Fruit fly (Drosophila melanogaster) whole organism, embryonic: Measurements from ENCODE around the gene CG7903.
A peak's percentile ranks its signal among the peaks of the same experiment; 100 is the strongest.

ENCODE experiments used
- BEAF-32 ChIP-seq: fragments of 200-800 bp; sonication (Bioruptor generic); optimal IDR thresholded peaks from 3 replicates; lab custom pipeline; 2017; ENCODE audit warnings: missing biosample characterization, missing genetic modification characterization, mild to moderate bottlenecking, moderate library complexity, missing genetic modification reagents
- CG10209 ChIP-seq: fragments of 200-800 bp; sonication (Bioruptor generic); optimal IDR thresholded peaks from 3 replicates; lab custom pipeline; 2017; ENCODE audit warnings: missing biosample characterization, mild to moderate bottlenecking, missing genetic modification characterization, missing genetic modification reagents
- CG10431 ChIP-seq: fragments of 200-800 bp; sonication (Bioruptor generic); optimal IDR thresholded peaks from 3 replicates; lab custom pipeline; 2018; ENCODE audit warnings: missing biosample characterization, mild to moderate bottlenecking, missing genetic modification characterization
- CG12071 ChIP-seq: fragments of 200-800 bp; sonication (Bioruptor generic); optimal IDR thresholded peaks from 3 replicates; lab custom pipeline; 2018; ENCODE audit warnings: missing biosample characterization, mild to moderate bottlenecking, missing genetic modification characterization
- CG13287 ChIP-seq: fragments of 200-800 bp; sonication (Bioruptor generic); IDR thresholded peaks from 2 replicates; pipeline ENCODE4 v1.3.6; 2022; ENCODE audit warnings: missing biosample characterization, missing genetic modification characterization; ENCODE audit not compliant: partially characterized antibody
- CG13424 ChIP-seq: fragments of 200-800 bp; sonication (Bioruptor generic); optimal IDR thresholded peaks from 2 replicates; lab custom pipeline; 2019; ENCODE audit warnings: missing biosample characterization, mild to moderate bottlenecking, missing genetic modification characterization, moderate library complexity
- CG14860 ChIP-seq: fragments of 200-800 bp; sonication (Bioruptor generic); IDR thresholded peaks from 3 replicates; pipeline ENCODE4 v1.3.6; 2022; ENCODE audit warnings: missing biosample characterization, missing genetic modification characterization; ENCODE audit not compliant: partially characterized antibody
- CG15514 ChIP-seq: fragments of 200-800 bp; sonication (Bioruptor generic); optimal IDR thresholded peaks from 3 replicates; lab custom pipeline; 2017; ENCODE audit warnings: missing biosample characterization, missing genetic modification characterization, mild to moderate bottlenecking, moderate library complexity, missing genetic modification reagents
- CG16813 ChIP-seq: fragments of 200-800 bp; sonication (Bioruptor generic); IDR thresholded peaks from 3 replicates; pipeline ENCODE4 v1.3.6; 2022; ENCODE audit warnings: missing biosample characterization, missing genetic modification characterization; ENCODE audit not compliant: partially characterized antibody
- CG17186 ChIP-seq: fragments of 200-800 bp; sonication (Bioruptor generic); optimal IDR thresholded peaks from 3 replicates; lab custom pipeline; 2017; ENCODE audit warnings: missing biosample characterization, missing genetic modification reagents, missing genetic modification characterization
- CG2116 ChIP-seq: fragments of 200-800 bp; sonication (Bioruptor generic); optimal IDR thresholded peaks from 3 replicates; lab custom pipeline; 2018; ENCODE audit warnings: missing biosample characterization, mild to moderate bottlenecking, missing genetic modification characterization
- CG34224 ChIP-seq: fragments of 200-800 bp; sonication (Bioruptor generic); IDR thresholded peaks from 3 replicates; pipeline ENCODE4 v1.3.6; 2022; ENCODE audit warnings: missing biosample characterization, missing genetic modification characterization; ENCODE audit not compliant: partially characterized antibody
- CG3847 ChIP-seq: fragments of 200-800 bp; sonication (Bioruptor generic); IDR thresholded peaks from 2 replicates; pipeline ENCODE4 v1.3.6; 2022; ENCODE audit warnings: missing biosample characterization, missing genetic modification characterization
- CG6683 ChIP-seq: fragments of 200-800 bp; sonication (Bioruptor generic); optimal IDR thresholded peaks from 2 replicates; lab custom pipeline; 2017; ENCODE audit warnings: missing biosample characterization, mild to moderate bottlenecking, missing genetic modification characterization, missing genetic modification reagents
- CG7963 ChIP-seq: fragments of 200-800 bp; sonication (Bioruptor generic); IDR thresholded peaks from 3 replicates; pipeline ENCODE4 v1.3.6; 2022; ENCODE audit warnings: missing biosample characterization, missing genetic modification characterization; ENCODE audit not compliant: partially characterized antibody
- CG9876 ChIP-seq: fragments of 200-800 bp; sonication (Bioruptor generic); optimal IDR thresholded peaks from 2 replicates; lab custom pipeline; 2016; ENCODE audit warnings: missing biosample characterization, missing genetic modification characterization
- CkIIα-i1 ChIP-seq: fragments of 200-800 bp; sonication (Bioruptor generic); IDR thresholded peaks from 2 replicates; pipeline ENCODE4 v1.3.6; 2022; ENCODE audit warnings: missing biosample characterization, missing genetic modification characterization
- Dll ChIP-seq: fragments of 200-800 bp; sonication (Bioruptor generic); IDR thresholded peaks from 4 replicates; pipeline ENCODE4 v1.3.6; 2022; ENCODE audit warnings: missing biosample characterization, missing genetic modification characterization; ENCODE audit not compliant: partially characterized antibody
- Dp ChIP-seq: fragments of 200-800 bp; sonication (Bioruptor generic); optimal IDR thresholded peaks from 2 replicates; lab custom pipeline; 2018; ENCODE audit warnings: missing biosample characterization, mild to moderate bottlenecking, missing genetic modification characterization, moderate library complexity
- Dref ChIP-seq: fragments of 200-800 bp; sonication (Bioruptor generic); IDR thresholded peaks from 2 replicates; pipeline ENCODE4 v1.3.6; 2022; ENCODE audit warnings: missing biosample characterization, missing genetic modification characterization
- E2f1 ChIP-seq: fragments of 200-800 bp; sonication (Bioruptor generic); IDR thresholded peaks from 2 replicates; pipeline ENCODE4 v1.3.6; 2022; ENCODE audit warnings: missing biosample characterization, missing genetic modification characterization
- E2f2 ChIP-seq: fragments of 200-800 bp; sonication (Bioruptor generic); IDR thresholded peaks from 2 replicates; pipeline ENCODE4 v1.3.6; 2022; ENCODE audit warnings: missing biosample characterization, missing genetic modification characterization
- HLH4C ChIP-seq: fragments of 200-800 bp; sonication (Bioruptor generic); IDR thresholded peaks from 3 replicates; pipeline ENCODE4 v1.3.6; 2022; ENCODE audit warnings: missing biosample characterization, missing genetic modification characterization; ENCODE audit not compliant: partially characterized antibody
- Hsf ChIP-seq: fragments of 200-800 bp; sonication (Bioruptor generic); optimal IDR thresholded peaks from 3 replicates; lab custom pipeline; 2016; ENCODE audit warnings: missing biosample characterization, missing genetic modification characterization
- Lhr ChIP-seq: fragments of 200-800 bp; sonication (Bioruptor generic); optimal IDR thresholded peaks from 3 replicates; lab custom pipeline; 2017; ENCODE audit warnings: mild to moderate bottlenecking, missing biosample characterization, missing genetic modification reagents, missing genetic modification characterization
- Lpt ChIP-seq: fragments of >200 bp; optimal IDR thresholded peaks from 2 replicates; lab custom pipeline; 2018; ENCODE audit warnings: missing biosample characterization, missing genetic modification characterization
- MESR4 ChIP-seq: fragments of 200-800 bp; sonication (Bioruptor generic); optimal IDR thresholded peaks from 2 replicates; lab custom pipeline; 2018; ENCODE audit warnings: missing biosample characterization, mild to moderate bottlenecking, missing genetic modification characterization, moderate library complexity
- Myb ChIP-seq: fragments of 200-800 bp; sonication (Bioruptor generic); optimal IDR thresholded peaks from 2 replicates; lab custom pipeline; 2016; ENCODE audit warnings: missing biosample characterization, missing genetic modification characterization
- Opbp ChIP-seq: fragments of 200-800 bp; sonication (Bioruptor generic); IDR thresholded peaks from 3 replicates; pipeline ENCODE4 v1.3.6; 2022; ENCODE audit warnings: missing biosample characterization, missing genetic modification characterization; ENCODE audit not compliant: partially characterized antibody
- Scr ChIP-seq: fragments of 200-800 bp; sonication (Bioruptor generic); IDR thresholded peaks from 2 replicates; pipeline ENCODE4 v1.3.6; 2022; ENCODE audit warnings: missing biosample characterization, missing genetic modification characterization; ENCODE audit not compliant: partially characterized antibody
- Sry-δ ChIP-seq: fragments of 200-800 bp; sonication (Bioruptor generic); optimal IDR thresholded peaks from 2 replicates; lab custom pipeline; 2016; ENCODE audit warnings: missing biosample characterization, missing genetic modification characterization
- YL-1 ChIP-seq: fragments of 200-800 bp; sonication (Bioruptor generic); optimal IDR thresholded peaks from 3 replicates; lab custom pipeline; 2017; ENCODE audit warnings: missing biosample characterization, mild to moderate bottlenecking, missing genetic modification characterization
- al ChIP-seq: fragments of 200-800 bp; sonication (Bioruptor generic); IDR thresholded peaks from 2 replicates; pipeline ENCODE4 v1.3.6; 2022; ENCODE audit warnings: missing biosample characterization, missing genetic modification characterization
- bbx ChIP-seq: fragments of 200-800 bp; sonication (Bioruptor generic); IDR thresholded peaks from 2 replicates; pipeline ENCODE4 v1.3.6; 2022; ENCODE audit warnings: missing biosample characterization, missing genetic modification characterization; ENCODE audit not compliant: partially characterized antibody
- bcd ChIP-seq: fragments of 200-800 bp; sonication (Bioruptor generic); optimal IDR thresholded peaks from 2 replicates; lab custom pipeline; 2017; ENCODE audit warnings: missing biosample characterization, mild to moderate bottlenecking, missing genetic modification characterization
- bigmax ChIP-seq: fragments of 200-800 bp; sonication (Bioruptor generic); optimal IDR thresholded peaks from 2 replicates; lab custom pipeline; 2018; ENCODE audit warnings: missing biosample characterization, mild to moderate bottlenecking, missing genetic modification characterization
- cad ChIP-seq: fragments of >200 bp; optimal IDR thresholded peaks from 2 replicates; lab custom pipeline; 2017; ENCODE audit warnings: missing biosample characterization, missing genetic modification characterization
- croc ChIP-seq: fragments of 200-800 bp; sonication (Bioruptor generic); conservative IDR thresholded peaks from 3 replicates; pipeline ENCODE4 v1.3.6; 2022; ENCODE audit warnings: missing biosample characterization, missing genetic modification characterization
- dan ChIP-seq: fragments of 200-800 bp; sonication (Bioruptor generic); IDR thresholded peaks from 2 replicates; pipeline ENCODE4 v1.3.6; 2022; ENCODE audit warnings: missing biosample characterization, missing genetic modification characterization
- gfzf ChIP-seq: fragments of 200-800 bp; sonication (Bioruptor generic); optimal IDR thresholded peaks from 2 replicates; lab custom pipeline; 2016; ENCODE audit warnings: missing biosample characterization, mild to moderate bottlenecking, missing genetic modification characterization, moderate library complexity
- hbn ChIP-seq: fragments of 200-800 bp; sonication (Bioruptor generic); IDR thresholded peaks from 2 replicates; pipeline ENCODE4 v1.3.6; 2022; ENCODE audit warnings: missing biosample characterization, missing genetic modification characterization; ENCODE audit not compliant: partially characterized antibody
- mam ChIP-seq: fragments of 200-800 bp; sonication (Bioruptor generic); optimal IDR thresholded peaks from 3 replicates; lab custom pipeline; 2016; ENCODE audit warnings: missing biosample characterization, missing genetic modification characterization
- nerfin-2 ChIP-seq: fragments of 200-800 bp; sonication (Bioruptor generic); IDR thresholded peaks from 2 replicates; pipeline ENCODE4 v1.3.6; 2022; ENCODE audit warnings: missing biosample characterization, missing genetic modification characterization; ENCODE audit not compliant: partially characterized antibody
- slbo ChIP-seq: fragments of 200-800 bp; sonication (Bioruptor generic); IDR thresholded peaks from 2 replicates; pipeline ENCODE4 v1.3.6; 2022; ENCODE audit warnings: missing biosample characterization, missing genetic modification characterization
- sna ChIP-seq: fragments of 200-800 bp; sonication (Bioruptor generic); IDR thresholded peaks from 2 replicates; pipeline ENCODE4 v1.3.6; 2022; ENCODE audit warnings: missing biosample characterization, missing genetic modification characterization; ENCODE audit not compliant: partially characterized antibody
- stwl ChIP-seq: fragments of 200-800 bp; sonication (Bioruptor generic); optimal IDR thresholded peaks from 3 replicates; lab custom pipeline; 2018; ENCODE audit warnings: missing biosample characterization, mild to moderate bottlenecking, missing genetic modification characterization, moderate library complexity
- tap ChIP-seq: fragments of 200-800 bp; optimal IDR thresholded peaks from 3 replicates; lab custom pipeline; 2019; ENCODE audit warnings: missing biosample characterization, mild to moderate bottlenecking, missing genetic modification characterization, moderate library complexity
- trem ChIP-seq: fragments of 200-800 bp; optimal IDR thresholded peaks from 3 replicates; lab custom pipeline; 2019; ENCODE audit warnings: missing biosample characterization, mild to moderate bottlenecking, missing genetic modification characterization, moderate library complexity

The CG7903 gene

dm6 chr3R:30036609-30037008 is 41.6 kb upstream of the CG7903 start, which contains the start of gene ZIPIC:
TSS of gene ZIPIC (minus strand) at chr3R:30036870.
- TF ChIP-seq cad (no peak), stwl (tag; lab: Kevin White, UChicago) (peak; percentile 65), CG6683 (GFP tag; lab: Kevin White, UChicago) (no peak), hbn (GFP tag; lab: Robert Waterston, UW) (peak; percentile 55; the same call in 1 of the 2 replicates), Dref (GFP tag; lab: Robert Waterston, UW) (peak; percentile 80), bigmax (GFP tag; lab: Kevin White, UChicago) (peak; percentile 30), BEAF-32 (GFP tag; lab: Kevin White, UChicago) (peak; percentile 49), E2f2 (peak; percentile 87), CG13424 (tag; lab: Kevin White, UChicago) (no peak), Myb (GFP tag; lab: Kevin White, UChicago) (peak; percentile 84), tap (tag; lab: Kevin White, UChicago) (no peak), trem (peak; percentile 49), mam (GFP tag; lab: Kevin White, UChicago) (no peak), Dll (GFP tag; lab: Robert Waterston, UW) (peak; percentile 53; the same call in 1 of the 4 replicates), CG34224 (GFP tag; lab: Robert Waterston, UW) (peak; percentile 69), Sry-δ (GFP tag; lab: Kevin White, UChicago) (peak; percentile 61), bcd (GFP tag; lab: Kevin White, UChicago) (no peak), Opbp (GFP tag; lab: Robert Waterston, UW) (peak; percentile 64; the same call in 1 of the 3 replicates), Scr (GFP tag; lab: Robert Waterston, UW) (peak; percentile 42; the same call in 1 of the 2 replicates), al (no peak), MESR4 (GFP tag; lab: Kevin White, UChicago) (peak; percentile 75), CG13287 (GFP tag; lab: Robert Waterston, UW) (peak; percentile 74), bbx (GFP tag; lab: Robert Waterston, UW) (peak; percentile 52), CG15514 (GFP tag; lab: Kevin White, UChicago) (peak; percentile 99), croc (GFP tag; lab: Robert Waterston, UW) (no peak), slbo (GFP tag; lab: Robert Waterston, UW) (no peak), gfzf (GFP tag; lab: Kevin White, UChicago) (peak; percentile 50), sna (GFP tag; lab: Robert Waterston, UW) (peak; percentile 61; the same call in 1 of the 2 replicates), YL-1 (peak; percentile 70), CG7963 (GFP tag; lab: Robert Waterston, UW) (0 out of 3 replicates have a peak, but pooled peaks have one; percentile 7), CG3847 (GFP tag; lab: Robert Waterston, UW) (0 out of 2 replicates have a peak, but pooled peaks have one; percentile 20), Hsf (GFP tag; lab: Kevin White, UChicago) (no peak), CG17186 (GFP tag; lab: Kevin White, UChicago) (peak; percentile 23), CG2116 (peak; percentile 46), CG12071 (GFP tag; lab: Kevin White, UChicago) (no peak), CG10209 (GFP tag; lab: Kevin White, UChicago) (no peak), nerfin-2 (GFP tag; lab: Robert Waterston, UW) (peak; percentile 48; the same call in 1 of the 2 replicates), Lpt (GFP tag; lab: Kevin White, UChicago) (no peak), CkIIα-i1 (no peak), E2f1 (GFP tag; lab: Robert Waterston, UW) (no peak), Lhr (GFP tag; lab: Kevin White, UChicago) (no peak), CG10431 (GFP tag; lab: Kevin White, UChicago) (no peak), HLH4C (peak; percentile 74), CG9876 (GFP tag; lab: Kevin White, UChicago) (no peak), Dp (GFP tag; lab: Kevin White, UChicago) (peak; percentile 80), CG14860 (GFP tag; lab: Robert Waterston, UW) (no peak; the same call in 2 of the 3 replicates), CG16813 (GFP tag; lab: Robert Waterston, UW) (peak; percentile 56; the same call in 2 of the 3 replicates), dan (GFP tag; lab: Robert Waterston, UW) (no peak)
